Fruit fly (Drosophila melanogaster): ENCODE measurements around the gene CG14042.

Gene CG14042

DNA sequence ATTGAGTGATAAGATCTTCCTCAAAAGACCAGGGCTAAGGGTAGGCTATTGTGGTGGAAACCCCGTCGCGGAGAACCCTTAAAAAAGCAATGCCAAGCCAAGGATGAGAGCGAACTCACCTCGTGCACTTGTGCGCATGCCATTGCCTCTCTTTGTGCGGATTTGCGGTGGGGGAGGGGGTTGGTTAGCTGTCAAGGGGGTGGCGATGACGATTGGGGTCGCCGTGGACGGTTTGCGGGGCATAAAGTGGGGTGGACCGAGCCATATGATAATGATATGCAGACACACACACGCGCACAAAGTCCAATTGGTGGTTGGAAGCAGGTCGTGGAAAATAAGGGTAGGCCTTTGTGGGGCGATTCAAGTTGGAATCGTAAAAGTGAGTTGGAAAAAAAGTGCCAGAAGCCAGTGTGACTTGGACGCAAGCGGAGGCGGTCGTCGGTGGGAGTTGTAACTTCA is at the start of gene CG14042, which contains the start of gene SP555:
Gene CG14042, plus strand, starts transcription at position 308 of the 459 bp plus-strand sequence.
Gene SP555, plus strand, starts transcription at position 308 of the 459 bp plus-strand sequence.
- no peak for TF ChIP-seq CG8478 (optimal IDR thresholded peaks at IDR 0.05)
- TF ChIP-seq CTCF (optimal IDR thresholded peaks at IDR 0.05) = no peak

DNA sequence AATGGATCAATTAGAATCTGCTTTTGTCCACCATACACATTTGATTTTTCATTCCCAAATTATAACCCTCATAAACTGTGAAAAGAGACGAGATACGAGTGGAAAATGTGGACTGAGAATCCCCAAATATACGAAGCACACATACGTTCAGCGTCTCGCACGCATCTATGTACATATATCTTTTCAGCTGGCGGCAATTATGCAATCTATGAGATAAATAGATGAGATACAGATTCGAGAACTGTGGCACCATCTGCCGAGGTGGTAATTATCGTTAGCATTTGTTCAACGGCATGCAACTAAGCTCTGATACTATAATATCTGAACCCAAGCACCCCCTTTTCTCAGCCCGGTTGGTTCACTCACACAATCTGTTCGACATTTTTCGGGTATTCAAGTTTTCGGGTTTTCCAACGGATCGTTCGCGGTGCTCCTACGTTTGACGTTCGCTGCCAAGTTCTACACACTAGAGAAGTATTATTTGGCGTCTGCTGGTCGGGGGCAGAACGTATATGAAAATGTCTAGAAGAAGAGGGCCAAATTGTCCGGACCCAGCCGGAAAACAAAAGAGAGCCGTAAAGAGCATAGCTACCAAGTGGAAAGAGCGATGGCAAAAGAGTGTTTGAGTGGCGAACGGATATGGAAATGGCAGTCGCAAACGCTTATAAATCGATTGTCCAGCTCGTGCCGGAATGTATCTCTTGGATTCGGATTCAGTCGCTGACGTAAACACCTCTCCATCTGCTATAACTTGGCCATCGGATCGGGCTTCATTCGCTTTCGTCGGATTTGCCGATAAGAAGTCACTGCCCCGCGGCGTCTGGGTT is 42.3 kb upstream of the CG14042 start:
- no peak for TF ChIP-seq CG8478 (optimal IDR thresholded peaks at IDR 0.05)
- no peak for TF ChIP-seq CTCF (optimal IDR thresholded peaks at IDR 0.05)

dm6 chr2L:4995837-4996136 is 41.7 kb upstream of the CG14042 start:
- TF ChIP-seq CTCF (optimal IDR thresholded peaks at IDR 0.05) (no peak), CG8478 (optimal IDR thresholded peaks at IDR 0.05) (no peak)

- TF ChIP-seq CG8478 (optimal IDR thresholded peaks at IDR 0.05) = no peak
- no peak for TF ChIP-seq CTCF (optimal IDR thresholded peaks at IDR 0.05)
Observed at dm6 chr2L:4996283-4996922, 41.1 kb upstream of the CG14042 start.

- TF ChIP-seq CTCF (optimal IDR thresholded peaks at IDR 0.05) (peak; percentile 40 to 43), CG8478 (optimal IDR thresholded peaks at IDR 0.05) (no peak)
Observed at dm6 chr2L:4997401-4998259, 39.9 kb upstream of the CG14042 start.

DNA sequence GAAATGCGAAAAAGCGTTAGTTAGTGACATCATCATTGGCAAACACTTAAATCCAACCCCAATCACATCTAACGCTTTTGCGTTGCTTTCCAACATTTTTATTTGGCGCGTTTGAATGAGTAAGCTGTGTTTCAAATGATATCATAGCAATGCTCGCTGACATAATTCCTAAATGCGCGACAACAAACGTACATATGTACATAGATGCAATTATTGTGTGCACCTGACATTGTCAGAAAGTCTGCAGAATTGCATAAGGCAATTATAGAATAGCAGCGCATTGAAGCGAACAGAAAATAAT is 39.3 kb upstream of the CG14042 start:
- TF ChIP-seq CTCF (optimal IDR thresholded peaks at IDR 0.05) (no peak), CG8478 (optimal IDR thresholded peaks at IDR 0.05) (no peak)

DNA sequence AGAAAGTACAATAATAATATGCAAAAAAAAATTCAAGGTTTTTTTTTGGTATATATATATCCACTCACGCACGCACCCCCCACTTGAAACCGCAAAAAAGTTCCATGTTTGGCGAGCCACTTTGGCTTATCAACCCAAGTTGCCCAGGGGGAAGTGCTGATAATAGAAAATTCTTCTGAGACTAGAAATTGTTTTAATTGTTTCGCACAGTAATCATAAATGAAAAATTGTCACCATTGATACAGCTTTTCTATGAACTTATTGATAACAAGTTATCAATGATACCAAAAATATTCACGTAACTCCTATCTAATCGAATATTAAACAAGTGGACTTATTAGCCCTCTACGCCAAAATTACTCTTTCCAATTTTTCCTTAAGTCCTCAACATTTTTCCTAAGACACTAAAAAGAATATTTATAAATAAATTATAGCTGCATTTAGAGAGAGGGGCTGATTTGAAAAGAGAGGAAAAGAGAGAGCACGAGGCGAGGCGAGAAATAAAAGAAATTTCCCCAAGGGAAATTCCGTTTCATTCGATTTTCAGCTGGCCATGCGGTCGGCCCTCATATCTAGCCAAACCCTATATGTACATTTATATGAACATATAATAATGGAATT is 38.8 kb upstream of the CG14042 start:
- no peak for TF ChIP-seq CG8478 (optimal IDR thresholded peaks at IDR 0.05)
- TF ChIP-seq CTCF (optimal IDR thresholded peaks at IDR 0.05) = no peak

- TF ChIP-seq CTCF (optimal IDR thresholded peaks at IDR 0.05) (no peak), CG8478 (optimal IDR thresholded peaks at IDR 0.05) (no peak)
Observed at dm6 chr2L:4999389-5000032, 38.0 kb upstream of the CG14042 start.

- TF ChIP-seq CTCF (optimal IDR thresholded peaks at IDR 0.05) = no peak
- no peak for TF ChIP-seq CG8478 (optimal IDR thresholded peaks at IDR 0.05)
Observed at dm6 chr2L:5000287-5000871, 37.1 kb upstream of the CG14042 start.

DNA sequence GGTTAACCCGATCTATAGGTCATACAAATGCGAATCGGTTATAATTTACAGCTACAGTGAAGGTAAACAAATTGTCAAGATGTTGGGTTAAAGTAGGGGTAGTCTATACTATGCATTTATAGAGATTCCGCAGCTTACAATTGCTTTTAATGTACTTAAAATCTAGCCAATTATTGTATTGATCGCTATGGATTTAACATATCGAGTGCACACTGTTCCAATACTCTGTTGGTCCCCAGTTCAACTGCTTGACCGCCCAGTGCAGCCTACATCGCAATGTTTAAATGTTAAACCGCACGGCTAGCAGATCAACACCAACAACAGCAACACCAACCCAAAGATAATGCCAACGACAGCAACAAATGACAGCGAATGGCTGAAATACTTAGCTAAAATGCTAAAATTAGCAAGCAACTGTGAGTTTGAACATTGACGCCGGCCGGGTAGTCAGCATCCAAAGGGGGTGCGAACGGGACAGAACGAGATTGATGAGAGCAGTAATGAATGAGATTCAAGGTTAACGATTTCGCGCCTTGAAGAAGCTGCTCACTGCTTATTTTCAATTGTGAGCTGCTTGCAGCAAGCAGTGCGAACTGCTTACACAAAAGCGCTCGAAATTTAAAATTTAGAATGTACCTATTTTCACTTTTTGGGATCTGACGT is 36.5 kb upstream of the CG14042 start:
- peak; percentile 31 to 47 for TF ChIP-seq CTCF (optimal IDR thresholded peaks at IDR 0.05)
- no peak for TF ChIP-seq CG8478 (optimal IDR thresholded peaks at IDR 0.05)

DNA sequence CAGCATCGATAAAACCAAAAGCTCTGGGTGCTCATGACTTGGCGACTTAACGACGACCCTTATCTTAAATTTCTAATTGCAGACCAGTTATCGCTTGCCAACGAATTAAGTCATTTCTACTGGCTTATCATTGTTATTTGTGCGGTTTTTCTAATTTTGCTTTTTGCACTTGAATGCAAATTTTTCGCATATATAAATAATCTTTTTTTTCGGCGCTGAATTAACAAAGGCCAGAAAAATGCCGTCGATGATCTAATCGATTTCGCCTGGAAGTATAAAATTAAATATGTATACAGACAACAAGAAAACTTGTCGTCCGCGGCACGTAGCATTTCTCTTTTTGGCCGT is 36.0 kb upstream of the CG14042 start:
- TF ChIP-seq CG8478 (optimal IDR thresholded peaks at IDR 0.05) (no peak), CTCF (optimal IDR thresholded peaks at IDR 0.05) (no peak)

DNA sequence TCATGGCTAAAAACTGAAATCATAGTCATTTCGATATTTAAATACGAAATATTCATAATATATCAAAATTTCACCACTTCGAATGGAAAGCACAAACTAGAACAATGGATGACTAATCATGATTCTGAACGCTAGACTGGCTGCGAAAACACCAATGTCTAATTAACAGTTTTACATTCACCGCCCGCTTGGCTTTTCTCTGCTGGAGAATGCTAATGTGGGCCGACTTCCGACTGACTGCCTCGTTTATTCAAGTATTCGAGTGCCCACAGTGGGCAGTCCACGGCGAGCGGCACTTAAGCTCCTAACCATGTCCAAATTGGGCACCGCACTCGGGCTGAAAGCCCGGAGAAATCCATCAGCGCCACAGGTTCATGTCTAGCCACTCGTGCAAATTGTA is 35.5 kb upstream of the CG14042 start:
- TF ChIP-seq CTCF (optimal IDR thresholded peaks at IDR 0.05) (no peak), CG8478 (optimal IDR thresholded peaks at IDR 0.05) (no peak)

DNA sequence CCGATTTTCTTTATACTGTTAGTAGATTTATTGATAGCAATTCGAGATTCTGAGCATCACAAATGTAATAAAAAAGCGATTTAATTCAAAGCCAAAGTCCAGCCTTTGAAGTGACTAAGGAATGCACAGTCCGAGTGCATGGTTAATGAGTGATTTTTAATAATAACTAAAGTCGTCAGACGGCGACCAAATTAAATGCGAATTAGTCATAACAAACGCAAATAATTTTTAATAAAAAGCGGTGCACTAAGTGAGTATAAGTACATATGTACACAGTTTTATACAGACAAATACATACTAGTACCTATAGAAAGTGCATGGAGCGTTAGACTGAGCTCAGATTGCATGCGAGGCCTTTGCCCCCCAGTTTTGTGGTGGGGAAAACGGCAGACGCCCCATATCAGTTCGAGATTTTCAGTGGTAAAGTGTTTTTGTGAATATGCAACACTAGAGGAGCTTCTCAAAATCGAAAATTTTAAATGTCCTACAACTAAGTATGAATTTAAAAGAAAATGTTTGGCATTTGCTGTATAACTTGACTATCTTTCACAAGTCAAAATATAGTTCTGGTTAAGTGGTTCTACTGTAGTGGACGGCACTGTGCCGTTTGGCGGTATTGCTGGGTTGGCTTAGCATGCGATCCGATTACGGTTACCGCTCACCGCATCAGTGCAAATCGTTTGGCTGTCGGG is 34.7 kb upstream of the CG14042 start:
- no peak for TF ChIP-seq CG8478 (optimal IDR thresholded peaks at IDR 0.05)
- TF ChIP-seq CTCF (optimal IDR thresholded peaks at IDR 0.05) = no peak

Measured in S2 (cell line).